Worm (Caenorhabditis elegans): ENCODE data around the gene mspn-1.

ce11 chrIV:10143640-10144039 lies 34.1 kb upstream of the mspn-1 start, which contains the start of gene msp-38:
- TF ChIP-seq elt-1 (tag; optimal IDR thresholded peaks at IDR 0.05; ENCODE audit: borderline replicate concordance, insufficient read depth) (no peak), unc-62 (GFP tag; optimal IDR thresholded peaks at IDR 0.05) (no peak), nhr-237 (tag; optimal IDR thresholded peaks at IDR 0.05) (no peak), nhr-2 (tag; optimal IDR thresholded peaks at IDR 0.05) (no peak), nhr-12 (tag; optimal IDR thresholded peaks at IDR 0.05) (no peak), blmp-1 (tag; optimal IDR thresholded peaks at IDR 0.05) (no peak), mls-2 (tag; optimal IDR thresholded peaks at IDR 0.05) (no peak), snpc-4 (tag; optimal IDR thresholded peaks at IDR 0.05) (no peak), mep-1 (tag; optimal IDR thresholded peaks at IDR 0.05) (no peak)

Data from whole organism, mixed stage, embryonic.